Worm (Caenorhabditis elegans) whole organism, L1 larva: Measurements from ENCODE around the gene ZK1086.3.

Experiments
- C04F5.9 ChIP-seq: sonication (generic microtip); optimal IDR thresholded peaks from 2 replicates; lab custom pipeline; 2016; ENCODE audit warnings: missing genetic modification characterization, missing compliant biosample characterization
- alr-1 ChIP-seq: fragments of 200-800 bp; sonication (Bioruptor generic); optimal IDR thresholded peaks from 2 replicates; lab custom pipeline; 2018; ENCODE audit warnings: borderline replicate concordance, mild to moderate bottlenecking, missing genetic modification characterization, missing compliant biosample characterization
- aly-2 ChIP-seq: fragments of 150-350 bp; optimal IDR thresholded peaks from 2 replicates; lab custom pipeline; 2014; ENCODE audit warnings: missing biosample characterization, missing genetic modification characterization
- blmp-1 ChIP-seq: fragments of 150-350 bp; optimal IDR thresholded peaks from 2 replicates; lab custom pipeline; 2014; ENCODE audit warnings: missing biosample characterization, missing genetic modification characterization
- ceh-8 ChIP-seq: fragments of 200-800 bp; sonication (Bioruptor generic); optimal IDR thresholded peaks from 2 replicates; lab custom pipeline; 2018; ENCODE audit warnings: mild to moderate bottlenecking, missing genetic modification characterization, moderate library complexity, missing compliant biosample characterization
- ceh-82 ChIP-seq, 3 experiments: fragments of 150-350 bp in 1 of 3; sonication (generic microtip) in 2 of 3; optimal IDR thresholded peaks; 2 replicates each; lab custom pipeline; 2014 to 2017; ENCODE audit warnings: missing biosample characterization in 3 of 3, missing genetic modification characterization in 3 of 3
- efl-1 ChIP-seq, 4 experiments: fragments of 150-350 bp; optimal IDR thresholded peaks in 3 of 4; peaks in 1 of 4; 1 replicate in 1 of 4; 2 replicates in 3 of 4; lab custom pipeline; 2014; ENCODE audit warnings: missing biosample characterization in 2 of 4, missing genetic modification characterization in 2 of 4, missing genetic modification reagents in 2 of 4
- efl-3 ChIP-seq: fragments of 200-800 bp; sonication (Bioruptor generic); optimal IDR thresholded peaks from 2 replicates; lab custom pipeline; 2018; ENCODE audit warnings: mild to moderate bottlenecking, missing genetic modification characterization, missing compliant biosample characterization
- elt-3 ChIP-seq, 6 experiments: fragments of 150-350 bp in 1 of 6; sonication (generic microtip); optimal IDR thresholded peaks; 2 replicates each; lab custom pipeline; 2017 to 2018; ENCODE audit warnings: missing biosample characterization in 6 of 6, missing genetic modification characterization in 6 of 6, inconsistent platforms in 1 of 6
- ets-5 ChIP-seq: fragments of 200-800 bp; sonication (Bioruptor generic); IDR thresholded peaks from 2 replicates; pipeline ENCODE4 v1.3.6; 2022; ENCODE audit warnings: missing genetic modification characterization, missing compliant biosample characterization
- fos-1 ChIP-seq: fragments of 150-350 bp; optimal IDR thresholded peaks from 2 replicates; lab custom pipeline; 2014; ENCODE audit warnings: missing biosample characterization, missing genetic modification characterization
- hlh-17 ChIP-seq: fragments of 200-800 bp; sonication (Bioruptor generic); optimal IDR thresholded peaks from 2 replicates; lab custom pipeline; 2018; ENCODE audit warnings: missing genetic modification characterization, mild to moderate bottlenecking, missing compliant biosample characterization, moderate library complexity, borderline replicate concordance
- hpl-2 ChIP-seq: fragments of 150-350 bp; optimal IDR thresholded peaks from 2 replicates; lab custom pipeline; 2014; ENCODE audit warnings: missing biosample characterization, missing genetic modification reagents, missing genetic modification characterization
- irx-1 ChIP-seq: sonication (generic microtip); optimal IDR thresholded peaks from 2 replicates; lab custom pipeline; 2016; ENCODE audit warnings: missing genetic modification characterization, missing compliant biosample characterization
- jun-1 ChIP-seq: fragments of 150-350 bp; optimal IDR thresholded peaks from 2 replicates; lab custom pipeline; 2014; ENCODE audit warnings: missing biosample characterization, missing genetic modification reagents, missing genetic modification characterization
- lin-14 ChIP-seq: fragments of 200-800 bp; sonication (Bioruptor generic); optimal IDR thresholded peaks from 2 replicates; lab custom pipeline; 2018; ENCODE audit warnings: mild to moderate bottlenecking, missing genetic modification characterization, moderate library complexity, missing compliant biosample characterization
- lin-15B ChIP-seq: fragments of 150-350 bp; sonication (generic microtip); optimal IDR thresholded peaks from 3 replicates; lab custom pipeline; 2014; ENCODE audit warnings: missing biosample characterization, missing genetic modification characterization
- lin-35 ChIP-seq, 2 experiments: fragments of 150-350 bp; optimal IDR thresholded peaks; 2 replicates each; lab custom pipeline; 2014; ENCODE audit warnings: missing biosample characterization in 2 of 2, missing genetic modification characterization in 2 of 2, missing genetic modification reagents in 2 of 2
- lir-3 ChIP-seq: sonication (generic microtip); optimal IDR thresholded peaks from 2 replicates; lab custom pipeline; 2016; ENCODE audit warnings: mild to moderate bottlenecking, missing genetic modification characterization, moderate library complexity, missing compliant biosample characterization; ENCODE audit not compliant: poor library complexity
- lsy-2 ChIP-seq, 2 experiments: fragments of 150-350 bp; optimal IDR thresholded peaks; 2 replicates each; lab custom pipeline; 2014; ENCODE audit warnings: missing biosample characterization in 2 of 2, missing genetic modification characterization in 2 of 2
- mdl-1 ChIP-seq, 2 experiments: fragments of 150-350 bp; optimal IDR thresholded peaks; 2 replicates each; lab custom pipeline; 2014 to 2017; ENCODE audit warnings: missing biosample characterization in 2 of 2, missing genetic modification characterization in 2 of 2, inconsistent platforms in 1 of 2
- mef-2 ChIP-seq: fragments of 150-350 bp; optimal IDR thresholded peaks from 2 replicates; lab custom pipeline; 2014; ENCODE audit warnings: missing biosample characterization, missing genetic modification characterization
- nhr-11 ChIP-seq: fragments of 150-350 bp; optimal IDR thresholded peaks from 2 replicates; lab custom pipeline; 2014; ENCODE audit warnings: missing biosample characterization, missing genetic modification characterization
- nhr-12 ChIP-seq: sonication (generic microtip); optimal IDR thresholded peaks from 2 replicates; lab custom pipeline; 2017; ENCODE audit warnings: missing biosample characterization, missing genetic modification characterization
- nhr-19 ChIP-seq: fragments of 200-800 bp; sonication (Bioruptor generic); conservative IDR thresholded peaks from 2 replicates; pipeline ENCODE4 v1.3.6; 2022; ENCODE audit warnings: missing genetic modification characterization, missing compliant biosample characterization
- nhr-20 ChIP-seq: sonication (generic microtip); optimal IDR thresholded peaks from 2 replicates; lab custom pipeline; 2016; ENCODE audit warnings: mild to moderate bottlenecking, missing genetic modification characterization, missing compliant biosample characterization
- nhr-237 ChIP-seq: fragments of 150-350 bp; optimal IDR thresholded peaks from 2 replicates; lab custom pipeline; 2014; ENCODE audit warnings: missing biosample characterization, missing genetic modification characterization
- nhr-47 ChIP-seq: sonication (generic microtip); optimal IDR thresholded peaks from 2 replicates; lab custom pipeline; 2016; ENCODE audit warnings: mild to moderate bottlenecking, missing genetic modification characterization, moderate library complexity, missing compliant biosample characterization
- nhr-71 ChIP-seq: sonication (generic microtip); optimal IDR thresholded peaks from 2 replicates; lab custom pipeline; 2016; ENCODE audit warnings: mild to moderate bottlenecking, missing genetic modification characterization, moderate library complexity, missing compliant biosample characterization
- nhr-77 ChIP-seq: fragments of 150-350 bp; optimal IDR thresholded peaks from 2 replicates; lab custom pipeline; 2014; ENCODE audit warnings: missing biosample characterization, missing genetic modification characterization
- nhr-84 ChIP-seq: sonication (generic microtip); optimal IDR thresholded peaks from 2 replicates; lab custom pipeline; 2017; ENCODE audit warnings: missing biosample characterization, missing genetic modification characterization
- nhr-85 ChIP-seq: sonication (generic microtip); peaks from one replicate; lab custom pipeline; 2016; ENCODE audit warnings: missing genetic modification characterization, inconsistent platforms, missing compliant biosample characterization
- pag-3 ChIP-seq: sonication (generic microtip); optimal IDR thresholded peaks from 2 replicates; lab custom pipeline; 2017; ENCODE audit warnings: missing genetic modification characterization, mild to moderate bottlenecking, missing compliant biosample characterization, antibody characterized with exemption, borderline replicate concordance; ENCODE audit not compliant: insufficient read depth
- rnt-1 ChIP-seq: sonication (generic microtip); optimal IDR thresholded peaks from 2 replicates; lab custom pipeline; 2016; ENCODE audit warnings: mild to moderate bottlenecking, missing genetic modification characterization, moderate library complexity, missing compliant biosample characterization
- snpc-4 ChIP-seq: fragments of 150-350 bp; optimal IDR thresholded peaks from 2 replicates; lab custom pipeline; 2014; ENCODE audit warnings: missing biosample characterization, missing genetic modification characterization
- snu-23 ChIP-seq: sonication (generic microtip); optimal IDR thresholded peaks from 2 replicates; lab custom pipeline; 2016; ENCODE audit warnings: missing genetic modification characterization, missing compliant biosample characterization
- sup-37 ChIP-seq: fragments of 200-800 bp; sonication (Bioruptor generic); optimal IDR thresholded peaks from 2 replicates; lab custom pipeline; 2018; ENCODE audit warnings: mild to moderate bottlenecking, missing genetic modification characterization, missing compliant biosample characterization
- swsn-7 ChIP-seq: sonication (generic microtip); optimal IDR thresholded peaks from 2 replicates; lab custom pipeline; 2016; ENCODE audit warnings: missing genetic modification characterization, missing compliant biosample characterization
- tlp-1 ChIP-seq: fragments of 150-350 bp; optimal IDR thresholded peaks from 2 replicates; lab custom pipeline; 2014; ENCODE audit warnings: missing biosample characterization, missing genetic modification characterization
- unc-86 ChIP-seq: sonication (generic microtip); optimal IDR thresholded peaks from 2 replicates; lab custom pipeline; 2016; ENCODE audit warnings: missing genetic modification characterization, missing compliant biosample characterization
- unc-98 ChIP-seq: fragments of 200-800 bp; sonication (Bioruptor generic); IDR thresholded peaks from 2 replicates; pipeline ENCODE4 v1.3.6; 2022; ENCODE audit warnings: missing genetic modification characterization, missing compliant biosample characterization
- xbp-1 ChIP-seq: sonication (generic microtip); optimal IDR thresholded peaks from 2 replicates; lab custom pipeline; 2016; ENCODE audit warnings: missing genetic modification characterization, missing compliant biosample characterization
- zag-1 ChIP-seq: fragments of 150-350 bp; optimal IDR thresholded peaks from 2 replicates; lab custom pipeline; 2014; ENCODE audit warnings: missing biosample characterization, missing genetic modification characterization
- zip-4 ChIP-seq: fragments of 200-800 bp; sonication (Bioruptor generic); optimal IDR thresholded peaks from 2 replicates; lab custom pipeline; 2018; ENCODE audit warnings: mild to moderate bottlenecking, missing genetic modification characterization, moderate library complexity, missing compliant biosample characterization
- ztf-11 ChIP-seq, 2 experiments: sonication (generic microtip); optimal IDR thresholded peaks; 2 replicates each; lab custom pipeline; 2016 to 2017; ENCODE audit warnings: missing genetic modification characterization in 2 of 2, missing biosample characterization in 1 of 2, missing compliant biosample characterization in 1 of 2
- ztf-4 ChIP-seq: fragments of 150-350 bp; optimal IDR thresholded peaks from 2 replicates; lab custom pipeline; 2014; ENCODE audit warnings: missing biosample characterization, missing genetic modification characterization

ZK1086.3 gene

ce11 chrX:13747997-13748396, 42.6 kb upstream of the ZK1086.3 start (continued):
- peak in 1 of 2 experiments; percentile 34 for TF ChIP-seq lin-35 (GFP tag; optimal IDR thresholded peaks at IDR 0.05; lab: Kevin White, UChicago)
- no peak for TF ChIP-seq zag-1 (tag; lab: Kevin White, UChicago)
- peak; percentile 21 for TF ChIP-seq lin-14 (GFP tag; lab: Kevin White, UChicago)
- no peak for TF ChIP-seq ceh-82 (tag; optimal IDR thresholded peaks at IDR 0.05; lab: Kevin White, UChicago)
- TF ChIP-seq nhr-84: no peak
- no peak for TF ChIP-seq sup-37 (GFP tag; lab: Kevin White, UChicago)
- no peak for TF ChIP-seq lsy-2 (tag; optimal IDR thresholded peaks at IDR 0.05; lab: Kevin White, UChicago)
- no peak for TF ChIP-seq hpl-2
- no peak for TF ChIP-seq elt-3 (tag; optimal IDR thresholded peaks at IDR 0.05; lab: Kevin White, UChicago)
- peak; percentile 58 for TF ChIP-seq nhr-71 (tag; lab: Kevin White, UChicago)
- no peak for TF ChIP-seq hlh-17
- no peak for TF ChIP-seq mdl-1 (tag; optimal IDR thresholded peaks at IDR 0.05; lab: Kevin White, UChicago)
- TF ChIP-seq unc-86 (tag; lab: Kevin White, UChicago): no peak
- no peak for TF ChIP-seq irx-1 (tag; lab: Kevin White, UChicago)
- no peak for TF ChIP-seq alr-1 (tag; lab: Kevin White, UChicago)
- TF ChIP-seq, all 84 proteins: peak for 5

- TF ChIP-seq lin-14 (GFP tag; lab: Kevin White, UChicago): no peak
- TF ChIP-seq lir-3 (tag; lab: Kevin White, UChicago): no peak
- TF ChIP-seq nhr-237 (tag; lab: Kevin White, UChicago): peak; percentile 11
- peak in 1 of 2 experiments; percentile 15 for TF ChIP-seq lin-35 (GFP tag; optimal IDR thresholded peaks at IDR 0.05; lab: Kevin White, UChicago)
- TF ChIP-seq nhr-47: no peak
- TF ChIP-seq nhr-19 (GFP tag; lab: Robert Waterston, UW): peak; percentile 60
- peak; percentile 30 for TF ChIP-seq nhr-71 (tag; lab: Kevin White, UChicago)
- no peak for TF ChIP-seq snpc-4
- peak; percentile 5 for TF ChIP-seq nhr-20 (tag; lab: Kevin White, UChicago)
- TF ChIP-seq irx-1 (tag; lab: Kevin White, UChicago): no peak
- TF ChIP-seq zag-1 (tag; lab: Kevin White, UChicago): no peak
- peak; percentile 55 for TF ChIP-seq nhr-85 (tag; lab: Kevin White, UChicago)
- no peak for TF ChIP-seq nhr-77 (tag; lab: Kevin White, UChicago)
- TF ChIP-seq C04F5.9 (tag; lab: Kevin White, UChicago): no peak
- no peak for TF ChIP-seq nhr-84
- no peak for TF ChIP-seq efl-1 (optimal IDR thresholded peaks at IDR 0.05; lab: Kevin White, UChicago)
- peak in 1 of 2 experiments; percentile 29 for TF ChIP-seq efl-1 (GFP tag; optimal IDR thresholded peaks at IDR 0.05 in 1 of 2; lab: Kevin White, UChicago)
- no peak for TF ChIP-seq ztf-11 (tag; optimal IDR thresholded peaks at IDR 0.05; lab: Kevin White, UChicago)
- no peak for TF ChIP-seq hlh-17
- peak; percentile 3 for TF ChIP-seq snu-23 (GFP tag; lab: Kevin White, UChicago)
- no peak for TF ChIP-seq pag-3 (tag; lab: Kevin White, UChicago)
- TF ChIP-seq rnt-1 (tag; lab: Kevin White, UChicago): no peak
- no peak for TF ChIP-seq nhr-11 (tag; lab: Kevin White, UChicago)
- TF ChIP-seq lin-15B (tag; lab: Kevin White, UChicago): no peak
- peak; percentile 6 for TF ChIP-seq blmp-1 (tag; lab: Kevin White, UChicago)
- TF ChIP-seq mef-2 (tag; lab: Kevin White, UChicago): no peak
- TF ChIP-seq ztf-4 (tag; lab: Kevin White, UChicago): no peak
Measured at ce11 chrX:13752822-13753581, 37.6 kb upstream of the ZK1086.3 start.

ce11 chrX:13754498-13754897, 36.1 kb upstream of the ZK1086.3 start:
- no peak for TF ChIP-seq nhr-12 (tag; lab: Kevin White, UChicago)
- peak in 1 of 2 experiments; percentile 25 for TF ChIP-seq mdl-1 (tag; optimal IDR thresholded peaks at IDR 0.05; lab: Kevin White, UChicago)
- TF ChIP-seq ceh-8 (GFP tag; lab: Kevin White, UChicago): no peak
- TF ChIP-seq snu-23 (GFP tag; lab: Kevin White, UChicago): peak; percentile 71
- TF ChIP-seq aly-2 (tag; lab: Kevin White, UChicago): no peak
- peak; percentile 32 for TF ChIP-seq swsn-7 (tag; lab: Kevin White, UChicago)
- TF ChIP-seq sup-37 (GFP tag; lab: Kevin White, UChicago): no peak
- peak; percentile 25 for TF ChIP-seq rnt-1 (tag; lab: Kevin White, UChicago)
- no peak for TF ChIP-seq irx-1 (tag; lab: Kevin White, UChicago)
- TF ChIP-seq alr-1 (tag; lab: Kevin White, UChicago): no peak
- TF ChIP-seq lin-15B (tag; lab: Kevin White, UChicago): no peak
- peak; percentile 37 for TF ChIP-seq xbp-1 (tag; lab: Kevin White, UChicago)
- TF ChIP-seq efl-3 (GFP tag; lab: Kevin White, UChicago): no peak
- no peak for TF ChIP-seq ets-5 (GFP tag; lab: Robert Waterston, UW)
- TF ChIP-seq jun-1 (tag; lab: Kevin White, UChicago): peak; percentile 15
- TF ChIP-seq zip-4 (GFP tag; lab: Kevin White, UChicago): no peak
- TF ChIP-seq tlp-1 (tag; lab: Kevin White, UChicago): no peak
- no peak for TF ChIP-seq unc-98 (GFP tag; lab: Robert Waterston, UW)
- TF ChIP-seq fos-1 (tag; lab: Kevin White, UChicago): no peak
